Worm (Caenorhabditis elegans): ENCODE measurements around the gene skr-16.

DNA sequence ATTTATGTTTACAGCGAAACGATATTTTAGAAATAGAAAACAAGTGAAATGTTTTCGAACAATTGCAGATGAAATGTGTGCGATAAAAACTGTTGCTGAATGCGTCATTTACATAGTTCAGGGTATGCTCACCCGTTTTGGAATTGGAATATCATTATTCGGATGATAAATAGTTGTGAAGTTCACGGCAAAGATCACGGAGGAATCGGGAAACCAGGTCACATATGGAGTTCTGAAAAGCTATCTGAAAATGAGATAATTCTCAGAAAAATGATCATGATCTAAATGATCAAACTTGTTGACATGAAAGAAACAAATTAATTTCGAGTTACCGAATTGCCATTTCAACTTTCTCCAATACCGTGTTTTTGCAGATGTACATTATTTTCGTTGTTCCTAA is 27.2 kb downstream of the skr-16 start, which contains the start of gene best-16:
- no peak for TF ChIP-seq zip-8 (tag; optimal IDR thresholded peaks at IDR 0.05)
- TF ChIP-seq snpc-4 (tag; optimal IDR thresholded peaks at IDR 0.05), result no peak
- no peak for TF ChIP-seq ces-1 (GFP tag; optimal IDR thresholded peaks at IDR 0.05)
- TF ChIP-seq unc-62 (GFP tag; optimal IDR thresholded peaks at IDR 0.05), result no peak
- TF ChIP-seq lsy-2 (tag; optimal IDR thresholded peaks at IDR 0.05), result no peak
- no peak for TF ChIP-seq ham-2 (GFP tag; optimal IDR thresholded peaks at IDR 0.05)
- no peak for TF ChIP-seq ceh-83 (GFP tag; optimal IDR thresholded peaks at IDR 0.05)

All from whole organism, mixed stage, embryonic.